Fruit fly (Drosophila melanogaster) whole organism, pupa: ENCODE data around the gene Cipc.

Source experiments
- CG10348 ChIP-seq: fragments of 200-800 bp; sonication (Bioruptor generic); IDR thresholded peaks from 2 replicates; pipeline ENCODE4 v1.3.6; 2022; ENCODE audit warnings: missing biosample characterization, missing genetic modification characterization
- CG12605 ChIP-seq: fragments of 200-800 bp; sonication (Bioruptor generic); IDR thresholded peaks from 2 replicates; pipeline ENCODE4 v1.3.6; 2022; ENCODE audit warnings: missing biosample characterization, missing genetic modification characterization
- CG13204 ChIP-seq: fragments of 200-800 bp; sonication (Bioruptor generic); optimal IDR thresholded peaks from 2 replicates; lab custom pipeline; 2018; ENCODE audit warnings: missing biosample characterization, mild to moderate bottlenecking, missing genetic modification characterization, moderate library complexity
- CG14655 ChIP-seq: fragments of 200-800 bp; sonication (Bioruptor generic); optimal IDR thresholded peaks from 3 replicates; lab custom pipeline; 2017; ENCODE audit warnings: mild to moderate bottlenecking, missing biosample characterization, missing genetic modification reagents, missing genetic modification characterization
- CG15710 ChIP-seq: fragments of 200-800 bp; sonication (Bioruptor generic); optimal IDR thresholded peaks from 2 replicates; lab custom pipeline; 2018; ENCODE audit warnings: missing biosample characterization, mild to moderate bottlenecking, missing genetic modification characterization, moderate library complexity
- CG17806 ChIP-seq: fragments of 200-800 bp; sonication (Bioruptor generic); optimal IDR thresholded peaks from 2 replicates; lab custom pipeline; 2018; ENCODE audit warnings: missing biosample characterization, mild to moderate bottlenecking, missing genetic modification characterization, moderate library complexity
- CG32121 ChIP-seq: fragments of 200-800 bp; sonication (Bioruptor generic); IDR thresholded peaks from 2 replicates; pipeline ENCODE4 v1.3.6; 2022; ENCODE audit warnings: missing biosample characterization, missing genetic modification characterization
- CG34367 ChIP-seq: fragments of 200-800 bp; sonication (Bioruptor generic); optimal IDR thresholded peaks from 2 replicates; lab custom pipeline; 2018; ENCODE audit warnings: missing biosample characterization, mild to moderate bottlenecking, missing genetic modification characterization
- CG4496 ChIP-seq: fragments of 200-800 bp; sonication (Bioruptor generic); IDR thresholded peaks from 3 replicates; pipeline ENCODE4 v1.3.6; 2022; ENCODE audit warnings: missing biosample characterization, missing genetic modification characterization
- CG8159 ChIP-seq: fragments of 200-800 bp; sonication (Bioruptor generic); optimal IDR thresholded peaks from 3 replicates; lab custom pipeline; 2018; ENCODE audit warnings: missing biosample characterization, mild to moderate bottlenecking, missing genetic modification characterization, moderate library complexity
- CG8301 ChIP-seq: fragments of 200-800 bp; sonication (Bioruptor generic); optimal IDR thresholded peaks from 2 replicates; lab custom pipeline; 2018; ENCODE audit warnings: missing biosample characterization, mild to moderate bottlenecking, missing genetic modification characterization
- CG9948 ChIP-seq: fragments of 200-800 bp; sonication (Bioruptor generic); optimal IDR thresholded peaks from 2 replicates; lab custom pipeline; 2018; ENCODE audit warnings: missing biosample characterization, mild to moderate bottlenecking, missing genetic modification characterization, moderate library complexity
- D1 ChIP-seq: fragments of 200-800 bp; sonication (Bioruptor generic); optimal IDR thresholded peaks from 2 replicates; lab custom pipeline; 2018; ENCODE audit warnings: missing biosample characterization, mild to moderate bottlenecking, missing genetic modification characterization, moderate library complexity
- EcR ChIP-seq: fragments of 200-800 bp; sonication (Bioruptor generic); optimal IDR thresholded peaks from 3 replicates; lab custom pipeline; 2019; ENCODE audit warnings: missing biosample characterization, missing genetic modification characterization, mild to moderate bottlenecking, moderate library complexity, missing genetic modification reagents
- Ets98B ChIP-seq: fragments of 200-800 bp; sonication (Bioruptor generic); IDR thresholded peaks from 2 replicates; pipeline ENCODE4 v1.3.6; 2022; ENCODE audit warnings: missing biosample characterization, missing genetic modification characterization
- Pif1A ChIP-seq: fragments of 200-800 bp; sonication (Bioruptor generic); optimal IDR thresholded peaks from 3 replicates; lab custom pipeline; 2016; ENCODE audit warnings: missing biosample characterization, missing genetic modification characterization
- Pif1B ChIP-seq: fragments of 200-800 bp; sonication (Bioruptor generic); optimal IDR thresholded peaks from 3 replicates; lab custom pipeline; 2016; ENCODE audit warnings: missing biosample characterization, missing genetic modification characterization
- Snoo ChIP-seq: fragments of 200-800 bp; sonication (Bioruptor generic); optimal IDR thresholded peaks from 3 replicates; lab custom pipeline; 2017; ENCODE audit warnings: missing biosample characterization, mild to moderate bottlenecking, missing genetic modification characterization, inconsistent platforms
- fd96Ca ChIP-seq: fragments of 200-800 bp; sonication (Bioruptor generic); IDR thresholded peaks from 3 replicates; pipeline ENCODE4 v1.3.6; 2022; ENCODE audit warnings: missing biosample characterization, missing genetic modification characterization
- gl ChIP-seq: fragments of 200-800 bp; sonication (Bioruptor generic); optimal IDR thresholded peaks from 2 replicates; lab custom pipeline; 2018; ENCODE audit warnings: missing biosample characterization, mild to moderate bottlenecking, missing genetic modification characterization
- rn ChIP-seq: fragments of 200-800 bp; sonication (Bioruptor generic); IDR thresholded peaks from 2 replicates; pipeline ENCODE4 v1.3.6; 2022; ENCODE audit warnings: missing biosample characterization, missing genetic modification characterization

The Cipc gene

DNA sequence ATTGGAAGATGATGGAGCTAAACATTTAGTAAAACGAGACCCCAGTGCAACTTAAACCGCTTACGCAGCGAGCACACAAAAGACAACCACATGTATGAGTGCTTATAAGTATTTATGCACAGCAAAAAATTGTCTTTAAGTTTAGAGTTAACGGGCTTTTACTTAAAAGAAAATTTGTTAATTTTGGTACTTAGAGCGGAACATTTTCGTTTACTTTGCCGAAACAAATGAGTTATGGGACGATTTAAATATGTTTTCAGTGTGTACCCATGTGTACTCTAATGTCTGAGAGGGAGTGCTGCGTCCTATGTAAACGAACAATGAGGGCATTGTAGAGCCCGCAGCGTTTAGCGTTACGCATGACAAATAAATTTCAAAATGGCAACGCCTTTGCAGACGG, 15.1 kb downstream of the Cipc start:
- TF ChIP-seq CG8159 (tag; lab: Kevin White, UChicago) = no peak
- TF ChIP-seq gl (tag; lab: Kevin White, UChicago) = no peak
- TF ChIP-seq Pif1B = peak; percentile 15
- peak; percentile 67; the same call in 1 of the 2 replicates for TF ChIP-seq CG32121
- TF ChIP-seq CG9948 (tag; lab: Kevin White, UChicago) = no peak
- TF ChIP-seq EcR (GFP tag; lab: Kevin White, UChicago) = no peak
- peak; percentile 72 for TF ChIP-seq Ets98B (GFP tag; lab: Robert Waterston, UW)
- peak; percentile 46 for TF ChIP-seq CG8301 (tag; lab: Kevin White, UChicago)
- TF ChIP-seq CG13204 (GFP tag; lab: Kevin White, UChicago) = no peak
- peak; percentile 56 for TF ChIP-seq CG14655 (GFP tag; lab: Kevin White, UChicago)
- TF ChIP-seq CG15710 (tag; lab: Kevin White, UChicago) = peak; percentile 9
- peak; percentile 82 for TF ChIP-seq CG12605 (GFP tag; lab: Robert Waterston, UW)
- no peak for TF ChIP-seq Pif1A (GFP tag; lab: Kevin White, UChicago)
- TF ChIP-seq D1 (tag; lab: Kevin White, UChicago) = no peak
- TF ChIP-seq rn (GFP tag; lab: Robert Waterston, UW) = peak; percentile 39; the same call in 1 of the 2 replicates
- no peak for TF ChIP-seq CG34367 (tag; lab: Kevin White, UChicago)
- TF ChIP-seq CG4496 (GFP tag; lab: Robert Waterston, UW) = peak; percentile 88
- peak; percentile 41; the same call in 1 of the 3 replicates for TF ChIP-seq fd96Ca (GFP tag; lab: Robert Waterston, UW)
- TF ChIP-seq Snoo = no peak
- no peak for TF ChIP-seq CG17806 (tag; lab: Kevin White, UChicago)
- TF ChIP-seq CG10348 = no peak
- TF ChIP-seq, all 21 proteins: peak for 10

DNA sequence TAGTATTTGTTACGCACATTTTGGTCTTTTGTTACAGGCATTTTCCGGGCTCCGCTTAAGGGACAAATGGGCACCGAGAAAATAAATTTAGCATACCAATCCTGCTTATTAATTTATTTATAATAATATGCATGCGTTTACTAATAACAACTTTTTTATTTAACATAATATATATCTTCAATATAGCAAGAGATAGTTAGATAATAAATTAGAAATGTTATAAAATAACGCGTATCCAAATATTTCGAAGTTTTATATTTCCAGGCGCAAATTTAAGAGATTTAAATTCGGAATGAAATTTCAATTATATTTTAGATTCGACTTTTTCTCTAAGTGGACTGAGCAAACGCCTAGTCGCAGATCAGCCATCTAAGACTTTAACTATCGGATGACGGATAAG, 16.2 kb downstream of the Cipc start:
- no peak for TF ChIP-seq Snoo
- TF ChIP-seq Pif1B = no peak
- TF ChIP-seq CG12605 (GFP tag; lab: Robert Waterston, UW) = no peak
- no peak for TF ChIP-seq CG17806 (tag; lab: Kevin White, UChicago)

DNA sequence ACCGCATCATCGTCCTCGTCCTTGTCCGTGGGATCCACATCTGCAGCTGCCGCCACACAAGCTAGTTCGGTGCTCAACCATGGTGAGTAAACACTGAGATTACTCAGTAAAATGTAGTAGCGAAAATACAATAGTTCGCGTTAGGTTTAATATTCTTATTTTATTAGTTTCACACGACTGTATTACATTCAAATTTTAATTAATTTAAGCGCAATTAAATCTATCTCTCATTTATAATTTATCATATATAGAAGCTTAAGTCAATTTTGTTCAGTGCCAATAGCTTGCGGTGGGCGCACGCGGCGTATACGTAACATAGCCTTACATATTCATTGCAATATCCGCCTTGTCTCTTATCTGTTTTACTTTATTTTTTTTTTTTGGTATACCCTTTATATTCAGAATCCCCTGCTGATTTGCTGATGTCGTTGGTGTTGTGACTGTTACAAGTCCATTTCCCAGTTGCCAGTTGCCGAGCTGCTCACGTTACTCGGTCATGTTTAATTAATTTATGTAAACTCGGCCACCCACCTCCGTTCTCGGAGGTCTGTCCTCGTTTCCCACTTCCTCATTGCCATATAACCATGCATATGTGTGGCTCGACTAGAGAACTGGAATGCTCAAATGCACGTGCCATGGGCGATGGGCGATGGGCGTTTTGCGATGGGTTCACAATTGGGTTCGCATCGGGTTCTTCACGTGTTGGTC, 18.1 kb downstream of the Cipc start:
- TF ChIP-seq CG13204 (GFP tag; lab: Kevin White, UChicago) = no peak
- no peak for TF ChIP-seq CG9948 (tag; lab: Kevin White, UChicago)
- TF ChIP-seq rn (GFP tag; lab: Robert Waterston, UW) = no peak
- TF ChIP-seq CG14655 (GFP tag; lab: Kevin White, UChicago) = peak; percentile 28
- TF ChIP-seq fd96Ca (GFP tag; lab: Robert Waterston, UW) = 0 out of 3 replicates have a peak, but pooled peaks have one; percentile 27
- TF ChIP-seq CG10348 = no peak
- no peak for TF ChIP-seq D1 (tag; lab: Kevin White, UChicago)
- no peak for TF ChIP-seq CG8159 (tag; lab: Kevin White, UChicago)
- peak; percentile 13 for TF ChIP-seq CG8301 (tag; lab: Kevin White, UChicago)
- 0 out of 3 replicates have a peak, but pooled peaks have one; percentile 39 for TF ChIP-seq CG4496 (GFP tag; lab: Robert Waterston, UW)
- TF ChIP-seq Ets98B (GFP tag; lab: Robert Waterston, UW) = peak; percentile 54
- no peak for TF ChIP-seq CG34367 (tag; lab: Kevin White, UChicago)
- TF ChIP-seq CG32121 = peak; percentile 47
- peak; percentile 9 for TF ChIP-seq Pif1B
- no peak for TF ChIP-seq CG15710 (tag; lab: Kevin White, UChicago)
- TF ChIP-seq Snoo = no peak
- no peak for TF ChIP-seq CG17806 (tag; lab: Kevin White, UChicago)
- TF ChIP-seq EcR (GFP tag; lab: Kevin White, UChicago) = no peak
- no peak for TF ChIP-seq gl (tag; lab: Kevin White, UChicago)
- TF ChIP-seq CG12605 (GFP tag; lab: Robert Waterston, UW) = no peak
- TF ChIP-seq Pif1A (GFP tag; lab: Kevin White, UChicago) = no peak

DNA sequence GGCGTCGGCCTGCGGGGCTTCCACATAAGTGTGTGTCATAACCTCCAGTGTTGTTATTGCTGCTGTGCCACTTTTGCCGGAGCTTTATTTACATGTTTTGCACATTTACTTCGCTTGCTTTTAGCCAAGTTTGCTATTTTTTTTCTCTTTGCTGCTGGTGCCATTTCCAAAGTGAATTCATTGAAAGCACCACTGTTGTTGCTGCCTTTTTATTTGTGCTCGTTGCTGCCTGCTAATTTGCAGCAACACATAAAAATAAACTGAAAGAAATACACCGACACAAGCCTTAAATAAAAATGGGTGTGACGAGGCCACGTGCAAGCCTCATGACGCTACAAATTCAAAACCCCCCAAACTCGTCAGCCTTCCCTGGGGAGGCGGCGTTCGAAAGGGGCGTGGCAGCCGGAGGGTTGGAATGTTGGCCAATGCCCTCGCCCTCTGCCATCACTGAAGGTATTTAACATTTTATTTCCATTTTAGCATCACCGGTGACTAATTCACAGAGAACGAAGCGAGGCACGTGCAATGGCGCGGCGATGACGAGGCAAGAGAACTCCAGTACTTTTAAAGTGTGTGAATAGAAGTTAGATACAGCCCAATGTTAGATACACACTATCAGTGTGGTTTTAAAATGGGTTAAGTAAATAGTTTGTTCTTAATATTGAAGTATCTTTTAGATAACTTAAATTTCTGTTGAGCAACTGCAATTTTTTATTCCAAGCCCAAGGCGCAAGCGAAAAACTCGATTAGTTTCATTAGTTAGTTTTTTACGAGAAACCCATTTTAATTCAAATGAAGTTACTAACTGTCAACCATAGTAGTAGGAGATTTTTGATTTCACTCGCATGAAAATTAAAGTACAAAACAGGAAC, 19.4 kb downstream of the Cipc start, which contains the start of gene CG14556:
TSS of gene CG14556 (plus strand) at position 822 of the 872 bp plus-strand sequence.
- TF ChIP-seq CG17806 (tag; lab: Kevin White, UChicago) (no peak), EcR (GFP tag; lab: Kevin White, UChicago) (peak; percentile 27)

DNA sequence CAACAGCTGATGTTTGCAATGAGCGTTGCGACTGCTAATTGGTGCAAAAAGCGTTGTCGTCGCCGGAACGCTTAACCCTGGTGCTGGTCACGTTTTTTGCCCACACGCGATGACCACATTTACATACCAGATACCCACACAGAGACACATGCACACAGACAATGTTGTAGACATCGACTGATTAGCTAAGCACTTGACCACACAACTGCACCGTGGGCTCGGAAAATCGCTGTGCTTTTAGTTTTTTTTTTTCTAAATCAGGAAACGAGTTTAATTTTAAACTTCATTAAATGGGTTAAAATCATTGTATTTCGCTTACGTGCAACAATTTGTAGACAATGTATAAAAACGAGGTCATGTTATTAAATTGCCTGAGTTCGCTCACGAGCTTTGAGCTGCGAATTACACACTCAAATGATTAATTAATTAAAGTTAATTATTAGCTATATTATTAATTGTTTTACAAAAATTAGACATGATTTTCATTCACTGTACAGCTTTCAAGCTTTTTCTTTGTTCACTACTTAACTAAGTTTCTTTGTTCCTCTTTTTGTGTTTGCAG, 21.9 kb downstream of the Cipc start:
- TF ChIP-seq CG32121 (peak; percentile 59; the same call in 1 of the 2 replicates), fd96Ca (GFP tag; lab: Robert Waterston, UW) (0 out of 3 replicates have a peak, but pooled peaks have one; percentile 41), Snoo (no peak), Ets98B (GFP tag; lab: Robert Waterston, UW) (peak; percentile 41), CG8301 (tag; lab: Kevin White, UChicago) (peak; percentile 4), CG4496 (GFP tag; lab: Robert Waterston, UW) (peak; percentile 58; the same call in 2 of the 3 replicates), CG14655 (GFP tag; lab: Kevin White, UChicago) (no peak), Pif1A (GFP tag; lab: Kevin White, UChicago) (no peak), CG9948 (tag; lab: Kevin White, UChicago) (no peak)
